Worm (Caenorhabditis elegans) whole organism, L2 larva: Measurements from ENCODE around the gene tpa-1.

ENCODE experiments used
- C34F6.9 ChIP-seq: fragments of 150-350 bp; optimal IDR thresholded peaks from 2 replicates; lab custom pipeline; 2014; ENCODE audit warnings: missing biosample characterization, missing genetic modification characterization
- F13H6.1 ChIP-seq: sonication (generic microtip); optimal IDR thresholded peaks from 2 replicates; lab custom pipeline; 2016; ENCODE audit warnings: missing genetic modification characterization, missing compliant biosample characterization
- R02D3.7 ChIP-seq: fragments of 150-350 bp; optimal IDR thresholded peaks from 2 replicates; lab custom pipeline; 2014; ENCODE audit warnings: missing biosample characterization, missing genetic modification characterization
- Y55F3AM.14 ChIP-seq: fragments of 200-800 bp; sonication (Bioruptor generic); optimal IDR thresholded peaks from 2 replicates; lab custom pipeline; 2018; ENCODE audit warnings: mild to moderate bottlenecking, missing genetic modification characterization, missing compliant biosample characterization
- ZK546.5 ChIP-seq: sonication (generic microtip); optimal IDR thresholded peaks from 2 replicates; lab custom pipeline; 2017; ENCODE audit warnings: missing biosample characterization, missing genetic modification characterization
- blmp-1 ChIP-seq: sonication (generic microtip); optimal IDR thresholded peaks from 2 replicates; lab custom pipeline; 2017; ENCODE audit warnings: missing genetic modification characterization, mild to moderate bottlenecking, missing compliant biosample characterization, antibody characterized with exemption, moderate library complexity; ENCODE audit not compliant: insufficient read depth
- ceh-16 ChIP-seq: fragments of 150-350 bp; optimal IDR thresholded peaks from 2 replicates; lab custom pipeline; 2014; ENCODE audit warnings: missing biosample characterization, missing genetic modification characterization
- crh-2 ChIP-seq: sonication (generic microtip); optimal IDR thresholded peaks from 2 replicates; lab custom pipeline; 2017; ENCODE audit warnings: missing biosample characterization, missing genetic modification characterization
- dmd-4 ChIP-seq: sonication (generic microtip); optimal IDR thresholded peaks from 2 replicates; lab custom pipeline; 2017; ENCODE audit warnings: missing biosample characterization, missing genetic modification characterization
- egl-27 ChIP-seq: sonication (generic microtip); optimal IDR thresholded peaks from 3 replicates; lab custom pipeline; 2017; ENCODE audit warnings: missing biosample characterization, missing genetic modification reagents, missing genetic modification characterization
- elt-1 ChIP-seq: fragments of 150-350 bp; optimal IDR thresholded peaks from 2 replicates; lab custom pipeline; 2014; ENCODE audit warnings: missing biosample characterization, missing genetic modification characterization
- fos-1 ChIP-seq: fragments of 150-350 bp; optimal IDR thresholded peaks from 2 replicates; lab custom pipeline; 2014; ENCODE audit warnings: missing biosample characterization, missing genetic modification characterization
- gmeb-1 ChIP-seq: fragments of 150-350 bp; optimal IDR thresholded peaks from 2 replicates; lab custom pipeline; 2014; ENCODE audit warnings: missing biosample characterization, missing genetic modification characterization
- lin-13 ChIP-seq: fragments of 150-350 bp; optimal IDR thresholded peaks from 2 replicates; lab custom pipeline; 2014; ENCODE audit warnings: missing biosample characterization, missing genetic modification reagents, missing genetic modification characterization
- lin-39 ChIP-seq: fragments of 150-350 bp; optimal IDR thresholded peaks from 2 replicates; lab custom pipeline; 2014; ENCODE audit warnings: missing biosample characterization, missing genetic modification reagents, missing genetic modification characterization
- lsy-2 ChIP-seq, 2 experiments: fragments of 150-350 bp in 1 of 2; sonication (generic microtip) in 1 of 2; optimal IDR thresholded peaks; 2 replicates each; lab custom pipeline; 2014 to 2017; ENCODE audit warnings: missing biosample characterization in 2 of 2, missing genetic modification characterization in 2 of 2
- mab-5 ChIP-seq: fragments of 150-350 bp; optimal IDR thresholded peaks from 2 replicates; lab custom pipeline; 2014; ENCODE audit warnings: missing biosample characterization, missing genetic modification characterization
- mdl-1 ChIP-seq, 2 experiments: fragments of 150-350 bp in 1 of 2; sonication (generic microtip) in 1 of 2; optimal IDR thresholded peaks; 2 replicates each; lab custom pipeline; 2017; ENCODE audit warnings: missing biosample characterization in 2 of 2, missing genetic modification characterization in 2 of 2
- nhr-11 ChIP-seq: fragments of 150-350 bp; optimal IDR thresholded peaks from 2 replicates; lab custom pipeline; 2014; ENCODE audit warnings: missing biosample characterization, missing genetic modification characterization
- nhr-12 ChIP-seq: fragments of 150-350 bp; optimal IDR thresholded peaks from 2 replicates; lab custom pipeline; 2014; ENCODE audit warnings: missing biosample characterization, missing genetic modification characterization
- nhr-129 ChIP-seq: fragments of 150-350 bp; optimal IDR thresholded peaks from 2 replicates; lab custom pipeline; 2014; ENCODE audit warnings: missing biosample characterization, missing genetic modification characterization
- nhr-21 ChIP-seq: fragments of 150-350 bp; optimal IDR thresholded peaks from 2 replicates; lab custom pipeline; 2014; ENCODE audit warnings: missing biosample characterization, missing genetic modification characterization
- nhr-23 ChIP-seq: fragments of 150-350 bp; optimal IDR thresholded peaks from 2 replicates; lab custom pipeline; 2014; ENCODE audit warnings: missing biosample characterization, missing genetic modification reagents, missing genetic modification characterization
- nhr-25 ChIP-seq: fragments of 150-350 bp; sonication (generic microtip); optimal IDR thresholded peaks from 3 replicates; lab custom pipeline; 2014; ENCODE audit warnings: missing biosample characterization, missing genetic modification characterization
- nhr-6 ChIP-seq: fragments of 150-350 bp; optimal IDR thresholded peaks from 2 replicates; lab custom pipeline; 2014; ENCODE audit warnings: missing biosample characterization, missing genetic modification characterization
- sem-4 ChIP-seq: fragments of 150-350 bp; optimal IDR thresholded peaks from 2 replicates; lab custom pipeline; 2014; ENCODE audit warnings: missing biosample characterization, missing genetic modification reagents, missing genetic modification characterization
- skn-1 ChIP-seq: sonication (generic microtip); optimal IDR thresholded peaks from 2 replicates; lab custom pipeline; 2017; ENCODE audit warnings: missing biosample characterization, missing genetic modification characterization
- sma-3 ChIP-seq: sonication (generic microtip); optimal IDR thresholded peaks from 2 replicates; lab custom pipeline; 2016; ENCODE audit warnings: missing genetic modification reagents, missing genetic modification characterization, missing compliant biosample characterization
- sma-9 ChIP-seq, 2 experiments: fragments of 150-350 bp in 1 of 2; sonication (generic microtip) in 1 of 2; optimal IDR thresholded peaks; 2 replicates each; lab custom pipeline; 2014 to 2016; ENCODE audit warnings: missing genetic modification characterization in 2 of 2, mild to moderate bottlenecking in 1 of 2, missing biosample characterization in 1 of 2, missing compliant biosample characterization in 1 of 2, missing genetic modification reagents in 1 of 2, moderate library complexity in 1 of 2
- snpc-4 ChIP-seq: fragments of 150-350 bp; optimal IDR thresholded peaks from 2 replicates; lab custom pipeline; 2014; ENCODE audit warnings: missing biosample characterization, missing genetic modification characterization
- unc-39 ChIP-seq: fragments of 150-350 bp; optimal IDR thresholded peaks from 2 replicates; lab custom pipeline; 2014; ENCODE audit warnings: missing biosample characterization, missing genetic modification characterization
- unc-55 ChIP-seq: fragments of 150-350 bp; sonication (generic microtip); optimal IDR thresholded peaks from 3 replicates; lab custom pipeline; 2014; ENCODE audit warnings: missing biosample characterization, missing genetic modification reagents, missing genetic modification characterization
- unc-62 ChIP-seq: fragments of 150-350 bp; optimal IDR thresholded peaks from 2 replicates; lab custom pipeline; 2014; ENCODE audit warnings: missing biosample characterization, missing genetic modification reagents, missing genetic modification characterization
- ztf-1 ChIP-seq: fragments of 200-800 bp; sonication (Bioruptor generic); conservative IDR thresholded peaks from 2 replicates; pipeline ENCODE4 v1.3.6; 2022; ENCODE audit warnings: missing genetic modification characterization, missing compliant biosample characterization

Gene tpa-1

ce11 chrIV:130150-130549 lies 38.4 kb downstream of the tpa-1 start:
- TF ChIP-seq C34F6.9 (tag; lab: Kevin White, UChicago) (peak; percentile 6), ztf-1 (GFP tag; lab: Robert Waterston, UW) (no peak), lsy-2 (tag; optimal IDR thresholded peaks at IDR 0.05; lab: Kevin White, UChicago) (peak in 1 of 2 experiments; percentile 0)

ce11 chrIV:132095-132494 lies 40.3 kb downstream of the tpa-1 start, which contains the start of gene daf-1:
daf-1 (plus strand) TSS chrIV:132416.
- TF ChIP-seq mdl-1 (tag; optimal IDR thresholded peaks at IDR 0.05; lab: Kevin White, UChicago) (peak; percentile 69 to 77), snpc-4 (no peak), lin-39 (no peak), sem-4 (tag; lab: Kevin White, UChicago) (no peak), fos-1 (tag; lab: Kevin White, UChicago) (no peak), sma-9 (GFP tag; optimal IDR thresholded peaks at IDR 0.05; lab: Kevin White, UChicago) (peak; percentile 45), sma-9 (tag; optimal IDR thresholded peaks at IDR 0.05; lab: Kevin White, UChicago) (no peak), nhr-129 (peak; percentile 50), mab-5 (tag; lab: Kevin White, UChicago) (no peak), nhr-21 (tag; lab: Kevin White, UChicago) (no peak), nhr-23 (tag; lab: Kevin White, UChicago) (no peak), nhr-25 (tag; lab: Kevin White, UChicago) (no peak), unc-39 (tag; lab: Kevin White, UChicago) (no peak), F13H6.1 (tag; lab: Kevin White, UChicago) (peak; percentile 6), unc-62 (GFP tag; lab: Kevin White, UChicago) (no peak), lin-13 (GFP tag; lab: Kevin White, UChicago) (no peak), egl-27 (tag; lab: Kevin White, UChicago) (no peak), blmp-1 (no peak), R02D3.7 (no peak), lsy-2 (tag; optimal IDR thresholded peaks at IDR 0.05; lab: Kevin White, UChicago) (peak in 1 of 2 experiments; percentile 51), C34F6.9 (tag; lab: Kevin White, UChicago) (peak; percentile 57), skn-1 (no peak), crh-2 (tag; lab: Kevin White, UChicago) (no peak), unc-55 (GFP tag; lab: Kevin White, UChicago) (peak; percentile 63), sma-3 (GFP tag; lab: Kevin White, UChicago) (no peak)

ce11 chrIV:133968-134367 lies 42.2 kb downstream of the tpa-1 start:
- TF ChIP-seq nhr-6 (tag; lab: Kevin White, UChicago) (no peak), mab-5 (tag; lab: Kevin White, UChicago) (no peak), nhr-11 (tag; lab: Kevin White, UChicago) (no peak), sem-4 (tag; lab: Kevin White, UChicago) (no peak), skn-1 (no peak), nhr-12 (tag; lab: Kevin White, UChicago) (no peak)

ce11 chrIV:139652-140051 lies 47.9 kb downstream of the tpa-1 start:
- no peak for TF ChIP-seq lin-13 (GFP tag; lab: Kevin White, UChicago)
- TF ChIP-seq sma-9 (GFP tag; optimal IDR thresholded peaks at IDR 0.05; lab: Kevin White, UChicago), result no peak
- no peak for TF ChIP-seq sma-9 (tag; optimal IDR thresholded peaks at IDR 0.05; lab: Kevin White, UChicago)

DNA sequence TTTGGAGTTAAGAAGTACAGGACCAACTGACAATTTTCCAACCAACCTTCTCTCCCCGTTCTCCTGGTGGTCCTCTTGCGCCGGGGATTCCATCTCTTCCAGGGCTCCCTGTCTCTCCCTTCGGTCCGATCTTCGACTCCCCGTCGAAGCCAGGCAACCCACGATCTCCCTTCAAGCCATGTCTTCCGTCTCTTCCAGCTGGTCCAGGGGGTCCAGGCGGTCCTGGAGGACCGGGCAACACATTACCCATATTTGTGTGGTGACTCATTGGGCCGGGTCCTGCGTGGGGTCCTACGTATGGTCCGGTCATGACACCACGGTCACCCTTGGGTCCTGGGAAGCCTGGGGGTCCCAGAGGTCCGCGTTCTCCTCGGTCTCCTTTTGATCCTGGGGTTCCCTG lies 49.2 kb downstream of the tpa-1 start:
- no peak for TF ChIP-seq ztf-1 (GFP tag; lab: Robert Waterston, UW)
- no peak for TF ChIP-seq unc-62 (GFP tag; lab: Kevin White, UChicago)
- TF ChIP-seq sma-9 (GFP tag; optimal IDR thresholded peaks at IDR 0.05; lab: Kevin White, UChicago), result no peak
- TF ChIP-seq sma-9 (tag; optimal IDR thresholded peaks at IDR 0.05; lab: Kevin White, UChicago), result no peak
- no peak for TF ChIP-seq Y55F3AM.14 (GFP tag; lab: Kevin White, UChicago)
- no peak for TF ChIP-seq gmeb-1 (tag; lab: Kevin White, UChicago)
- TF ChIP-seq nhr-6 (tag; lab: Kevin White, UChicago), result no peak
- TF ChIP-seq elt-1 (tag; lab: Kevin White, UChicago), result no peak
- no peak for TF ChIP-seq dmd-4
- TF ChIP-seq sem-4 (tag; lab: Kevin White, UChicago), result no peak
- TF ChIP-seq ceh-16 (tag; lab: Kevin White, UChicago), result no peak
- TF ChIP-seq R02D3.7, result no peak
- no peak for TF ChIP-seq ZK546.5
- no peak for TF ChIP-seq nhr-21 (tag; lab: Kevin White, UChicago)
